Comparison of ENCODE assay signal across 1 fruit fly cellular context in genomic region chr3R:19211778-19212177, dm6.
TF ChIP-seq lines count a peak whose summit lies in the region.

Gene cry (plus strand): TSS chr3R:19212154.

TF ChIP-seq in whole organism, embryonic, 481 proteins besides CTCF, POLR2A, EP300 and RAD21 (continued from another document and continues in another):
- TF ChIP-seq Atf-2 (GFP tag; optimal IDR thresholded peaks at IDR 0.05; lab: Kevin White, UChicago) (peak; percentile 8), CG2202 (tag; optimal IDR thresholded peaks at IDR 0.05; lab: Kevin White, UChicago) (peak; percentile 45), fu2 (GFP tag; optimal IDR thresholded peaks at IDR 0.05; lab: Kevin White, UChicago) (no peak), CG1603 (tag; optimal IDR thresholded peaks at IDR 0.05; lab: Kevin White, UChicago) (peak; percentile 43), CG2889 (GFP tag; IDR thresholded peaks at IDR 0.05; lab: Robert Waterston, UW) (no peak), CG8281 (tag; optimal IDR thresholded peaks at IDR 0.05; lab: Kevin White, UChicago) (peak; percentile 3), Hr51 (GFP tag; optimal IDR thresholded peaks at IDR 0.05; lab: Kevin White, UChicago) (peak in 1 of 2 experiments; percentile 68), jing (GFP tag; optimal IDR thresholded peaks at IDR 0.05; lab: Kevin White, UChicago) (peak; percentile 25), zen2 (GFP tag; IDR thresholded peaks at IDR 0.05; lab: Robert Waterston, UW; ENCODE audit: partially characterized antibody) (no peak), CG30431 (GFP tag; optimal IDR thresholded peaks at IDR 0.05; lab: Kevin White, UChicago) (peak; percentile 31), tgo (GFP tag; IDR thresholded peaks at IDR 0.05; lab: Robert Waterston, UW) (peak; percentile 37; the same call in 1 of the 3 replicates), B-H1 (GFP tag; IDR thresholded peaks at IDR 0.05; lab: Robert Waterston, UW) (no peak; the same call in 2 of the 3 replicates), Hr39 (optimal IDR thresholded peaks at IDR 0.05; lab: Kevin White, UChicago) (no peak), twi (tag; optimal IDR thresholded peaks at IDR 0.05; lab: Kevin White, UChicago) (peak; percentile 76), CG1832 (GFP tag; optimal IDR thresholded peaks at IDR 0.05; lab: Kevin White, UChicago) (no peak), CG3407 (GFP tag; optimal IDR thresholded peaks at IDR 0.05; lab: Kevin White, UChicago) (peak; percentile 34), zfh1 (GFP tag; IDR thresholded peaks at IDR 0.05; lab: Robert Waterston, UW) (no peak), fd96Cb (tag; optimal IDR thresholded peaks at IDR 0.05; lab: Kevin White, UChicago) (peak; percentile 82), az2 (GFP tag; optimal IDR thresholded peaks at IDR 0.05; lab: Kevin White, UChicago) (peak; percentile 56), CG6654 (GFP tag; optimal IDR thresholded peaks at IDR 0.05; lab: Kevin White, UChicago) (peak; percentile 31), Awh (GFP tag; IDR thresholded peaks at IDR 0.05; lab: Robert Waterston, UW) (0 out of 2 replicates have a peak, but pooled peaks have one; percentile 6), CG4424 (GFP tag; optimal IDR thresholded peaks at IDR 0.05; lab: Kevin White, UChicago) (peak; percentile 75), CG11093 (GFP tag; IDR thresholded peaks at IDR 0.05; lab: Robert Waterston, UW) (no peak), CG31441 (GFP tag; IDR thresholded peaks at IDR 0.05; lab: Robert Waterston, UW) (peak; percentile 77; the same call in 1 of the 2 replicates), Asciz (GFP tag; optimal IDR thresholded peaks at IDR 0.05; lab: Kevin White, UChicago) (peak; percentile 26), Hsf (GFP tag; optimal IDR thresholded peaks at IDR 0.05; lab: Kevin White, UChicago) (peak; percentile 43), eve (GFP tag; optimal IDR thresholded peaks at IDR 0.05; lab: Kevin White, UChicago) (peak in 1 of 2 experiments; percentile 82), Ets65A (GFP tag; lab: Kevin White, UChicago) (peak; percentile 74), ato (GFP tag; IDR thresholded peaks at IDR 0.05; lab: Robert Waterston, UW; ENCODE audit: partially characterized antibody) (no peak), CG8388 (GFP tag; optimal IDR thresholded peaks at IDR 0.05; lab: Kevin White, UChicago) (peak; percentile 54), gsb-n (tag; optimal IDR thresholded peaks at IDR 0.05; lab: Kevin White, UChicago) (peak; percentile 40), bcd (GFP tag; optimal IDR thresholded peaks at IDR 0.05; lab: Kevin White, UChicago) (peak; percentile 51), CG5245 (GFP tag; optimal IDR thresholded peaks at IDR 0.05; lab: Kevin White, UChicago) (peak; percentile 16), inv (GFP tag; IDR thresholded peaks at IDR 0.05; lab: Robert Waterston, UW; ENCODE audit: partially characterized antibody) (no peak), vfl (GFP tag; optimal IDR thresholded peaks at IDR 0.05; lab: Kevin White, UChicago) (no peak), nom (GFP tag; optimal IDR thresholded peaks at IDR 0.05; lab: Kevin White, UChicago) (peak; percentile 80), gro (GFP tag; optimal IDR thresholded peaks at IDR 0.05; lab: Kevin White, UChicago) (no peak), CG6689 (GFP tag; IDR thresholded peaks at IDR 0.05; lab: Robert Waterston, UW) (peak; percentile 56; the same call in 1 of the 2 replicates), trem (tag; optimal IDR thresholded peaks at IDR 0.05; lab: Kevin White, UChicago) (peak; percentile 63), ci (GFP tag; IDR thresholded peaks at IDR 0.05; lab: Robert Waterston, UW) (no peak), danr (GFP tag; IDR thresholded peaks at IDR 0.05; lab: Robert Waterston, UW) (0 out of 2 replicates have a peak, but pooled peaks have one; percentile 12), D (optimal IDR thresholded peaks at IDR 0.05; lab: Kevin White, UChicago) (no peak), D (GFP tag; optimal IDR thresholded peaks at IDR 0.05; lab: Kevin White, UChicago) (peak; percentile 70), ewg (GFP tag; optimal IDR thresholded peaks at IDR 0.05; lab: Kevin White, UChicago) (peak; percentile 57), CG9727 (GFP tag; optimal IDR thresholded peaks at IDR 0.05; lab: Kevin White, UChicago) (peak; percentile 44), Eip74EF (GFP tag; optimal IDR thresholded peaks at IDR 0.05; lab: Kevin White, UChicago) (no peak), lab (GFP tag; optimal IDR thresholded peaks at IDR 0.05; lab: Kevin White, UChicago) (peak; percentile 56), lmd (GFP tag; IDR thresholded peaks at IDR 0.05; lab: Robert Waterston, UW) (peak; percentile 65), slou (GFP tag; optimal IDR thresholded peaks at IDR 0.05; lab: Kevin White, UChicago) (no peak), GATAe (GFP tag; conservative IDR thresholded peaks at IDR 0.05; lab: Robert Waterston, UW) (no peak), nmo (GFP tag; optimal IDR thresholded peaks at IDR 0.05; lab: Kevin White, UChicago) (peak; percentile 84), Lhr (GFP tag; optimal IDR thresholded peaks at IDR 0.05; lab: Kevin White, UChicago) (peak; percentile 50), crp (GFP tag; optimal IDR thresholded peaks at IDR 0.05; lab: Kevin White, UChicago) (no peak), chm (GFP tag; IDR thresholded peaks at IDR 0.05; lab: Robert Waterston, UW) (no peak), CG13424 (tag; optimal IDR thresholded peaks at IDR 0.05; lab: Kevin White, UChicago) (peak; percentile 68), sim (GFP tag; IDR thresholded peaks at IDR 0.05; lab: Robert Waterston, UW) (no peak), CG10431 (GFP tag; optimal IDR thresholded peaks at IDR 0.05; lab: Kevin White, UChicago) (peak; percentile 4), al (GFP tag; IDR thresholded peaks at IDR 0.05; lab: Robert Waterston, UW) (no peak), bbx (GFP tag; IDR thresholded peaks at IDR 0.05; lab: Robert Waterston, UW; ENCODE audit: partially characterized antibody) (no peak), HHEX (GFP tag; optimal IDR thresholded peaks at IDR 0.05; lab: Kevin White, UChicago) (peak; percentile 19), CG10979 (tag; optimal IDR thresholded peaks at IDR 0.05; lab: Kevin White, UChicago) (peak; percentile 84), CG1792 (GFP tag; optimal IDR thresholded peaks at IDR 0.05; lab: Kevin White, UChicago) (no peak), CG6791 (GFP tag; IDR thresholded peaks at IDR 0.05; lab: Robert Waterston, UW; ENCODE audit: partially characterized antibody) (no peak), CG12155 (GFP tag; optimal IDR thresholded peaks at IDR 0.05; lab: Kevin White, UChicago) (peak; percentile 5), CG9609 (GFP tag; optimal IDR thresholded peaks at IDR 0.05; lab: Kevin White, UChicago) (no peak), sob (GFP tag; IDR thresholded peaks at IDR 0.05; lab: Robert Waterston, UW) (no peak), CG34376 (GFP tag; optimal IDR thresholded peaks at IDR 0.05; lab: Kevin White, UChicago) (no peak), CG17385 (GFP tag; optimal IDR thresholded peaks at IDR 0.05; lab: Kevin White, UChicago) (peak; percentile 52), D19A (tag; optimal IDR thresholded peaks at IDR 0.05; lab: Kevin White, UChicago) (peak; percentile 62), CG32532 (GFP tag; IDR thresholded peaks at IDR 0.05; lab: Robert Waterston, UW) (no peak), Xbp1 (GFP tag; optimal IDR thresholded peaks at IDR 0.05; lab: Kevin White, UChicago) (peak; percentile 52), CG16815 (GFP tag; optimal IDR thresholded peaks at IDR 0.05; lab: Kevin White, UChicago) (peak; percentile 37), hkb (optimal IDR thresholded peaks at IDR 0.05; lab: Kevin White, UChicago) (no peak), hkb (GFP tag; IDR thresholded peaks at IDR 0.05; lab: Robert Waterston, UW) (no peak; the same call in 1 of the 2 replicates), CG31224 (GFP tag; IDR thresholded peaks at IDR 0.05; lab: Robert Waterston, UW) (no peak), CG10654 (GFP tag; optimal IDR thresholded peaks at IDR 0.05; lab: Kevin White, UChicago) (peak; percentile 2), CG32767 (GFP tag; IDR thresholded peaks at IDR 0.05; lab: Robert Waterston, UW) (peak; percentile 26; the same call in 1 of the 2 replicates), Usf (GFP tag; optimal IDR thresholded peaks at IDR 0.05; lab: Kevin White, UChicago) (peak; percentile 10), CG2678 (tag; optimal IDR thresholded peaks at IDR 0.05; lab: Kevin White, UChicago) (peak; percentile 73), croc (GFP tag; conservative IDR thresholded peaks at IDR 0.05; lab: Robert Waterston, UW) (peak; percentile 49; the same call in 1 of the 3 replicates), chinmo (GFP tag; IDR thresholded peaks at IDR 0.05; lab: Robert Waterston, UW; ENCODE audit: partially characterized antibody) (no peak), repo (GFP tag; optimal IDR thresholded peaks at IDR 0.05; lab: Kevin White, UChicago) (no peak), CG12104 (GFP tag; optimal IDR thresholded peaks at IDR 0.05; lab: Kevin White, UChicago) (peak; percentile 8), CG9215 (GFP tag; IDR thresholded peaks at IDR 0.05; lab: Robert Waterston, UW) (0 out of 2 replicates have a peak, but pooled peaks have one; percentile 14), gem (tag; optimal IDR thresholded peaks at IDR 0.05; lab: Kevin White, UChicago) (peak; percentile 83), Mad (GFP tag; optimal IDR thresholded peaks at IDR 0.05; lab: Kevin White, UChicago) (no peak), Hr3 (GFP tag; optimal IDR thresholded peaks at IDR 0.05; lab: Kevin White, UChicago) (peak; percentile 62), ind (GFP tag; optimal IDR thresholded peaks at IDR 0.05; lab: Kevin White, UChicago) (peak; percentile 34), unc-4 (GFP tag; IDR thresholded peaks at IDR 0.05; lab: Robert Waterston, UW; ENCODE audit: partially characterized antibody) (no peak), Ssrp (tag; optimal IDR thresholded peaks at IDR 0.05; lab: Kevin White, UChicago) (peak; percentile 79), CoRest (tag; optimal IDR thresholded peaks at IDR 0.05; lab: Kevin White, UChicago) (peak; percentile 76), grn (GFP tag; optimal IDR thresholded peaks at IDR 0.05; lab: Kevin White, UChicago) (no peak), CG18262 (tag; optimal IDR thresholded peaks at IDR 0.05; lab: Kevin White, UChicago) (peak; percentile 76), CG12659 (GFP tag; optimal IDR thresholded peaks at IDR 0.05; lab: Kevin White, UChicago) (peak; percentile 24), CG3995 (GFP tag; optimal IDR thresholded peaks at IDR 0.05; lab: Kevin White, UChicago) (no peak), Ets97D (GFP tag; optimal IDR thresholded peaks at IDR 0.05; lab: Kevin White, UChicago) (no peak), Sox102F (GFP tag; optimal IDR thresholded peaks at IDR 0.05; lab: Kevin White, UChicago) (peak; percentile 77), CG17802 (tag; optimal IDR thresholded peaks at IDR 0.05; lab: Kevin White, UChicago) (peak; percentile 26), CG18764 (GFP tag; optimal IDR thresholded peaks at IDR 0.05; lab: Kevin White, UChicago) (peak; percentile 28), Oli (tag; optimal IDR thresholded peaks at IDR 0.05; lab: Kevin White, UChicago) (peak; percentile 75), CG32772 (GFP tag; IDR thresholded peaks at IDR 0.05; lab: Robert Waterston, UW) (peak; percentile 52), CG42726 (GFP tag; IDR thresholded peaks at IDR 0.05; lab: Robert Waterston, UW; ENCODE audit: partially characterized antibody) (no peak), CG9437 (GFP tag; optimal IDR thresholded peaks at IDR 0.05; lab: Kevin White, UChicago) (peak; percentile 64), CG17359 (tag; optimal IDR thresholded peaks at IDR 0.05; lab: Kevin White, UChicago) (peak; percentile 63), NfI (GFP tag; optimal IDR thresholded peaks at IDR 0.05; lab: Kevin White, UChicago) (peak; percentile 36), CG9932 (GFP tag; IDR thresholded peaks at IDR 0.05; lab: Robert Waterston, UW) (no peak), CG15696 (tag; optimal IDR thresholded peaks at IDR 0.05; lab: Kevin White, UChicago) (peak; percentile 19), Sox100B (GFP tag; optimal IDR thresholded peaks at IDR 0.05; lab: Kevin White, UChicago) (peak; percentile 68), Bdp1 (GFP tag; optimal IDR thresholded peaks at IDR 0.05; lab: Kevin White, UChicago) (no peak), CG3847 (GFP tag; IDR thresholded peaks at IDR 0.05; lab: Robert Waterston, UW) (0 out of 2 replicates have a peak, but pooled peaks have one; percentile 11), Six4 (GFP tag; optimal IDR thresholded peaks at IDR 0.05; lab: Kevin White, UChicago) (peak; percentile 9), dmrt11E (tag; optimal IDR thresholded peaks at IDR 0.05; lab: Kevin White, UChicago) (peak; percentile 75), CG1529 (GFP tag; optimal IDR thresholded peaks at IDR 0.05; lab: Kevin White, UChicago) (peak; percentile 57), knrl (GFP tag; IDR thresholded peaks at IDR 0.05; lab: Robert Waterston, UW; ENCODE audit: partially characterized antibody) (no peak), CG11695 (GFP tag; IDR thresholded peaks at IDR 0.05; lab: Robert Waterston, UW) (0 out of 3 replicates have a peak, but pooled peaks have one; percentile 47), CG14965 (GFP tag; optimal IDR thresholded peaks at IDR 0.05; lab: Kevin White, UChicago; ENCODE audit: borderline replicate concordance) (no peak), CG15269 (tag; optimal IDR thresholded peaks at IDR 0.05; lab: Kevin White, UChicago) (peak; percentile 51), row (GFP tag; IDR thresholded peaks at IDR 0.05; lab: Robert Waterston, UW) (peak; percentile 43), cwo (GFP tag; optimal IDR thresholded peaks at IDR 0.05; lab: Kevin White, UChicago) (peak; percentile 4), Spps (tag; optimal IDR thresholded peaks at IDR 0.05; lab: Kevin White, UChicago) (peak; percentile 22), CG34422 (GFP tag; IDR thresholded peaks at IDR 0.05; lab: Robert Waterston, UW) (0 out of 3 replicates have a peak, but pooled peaks have one; percentile 35), dpn (GFP tag; optimal IDR thresholded peaks at IDR 0.05; lab: Kevin White, UChicago) (peak in 1 of 2 experiments; percentile 45), ranshi (GFP tag; IDR thresholded peaks at IDR 0.05; lab: Robert Waterston, UW) (no peak), CG10267 (tag; optimal IDR thresholded peaks at IDR 0.05; lab: Kevin White, UChicago) (peak; percentile 53), chif (GFP tag; optimal IDR thresholded peaks at IDR 0.05; lab: Kevin White, UChicago) (peak in 1 of 2 experiments; percentile 16), CG7786 (GFP tag; optimal IDR thresholded peaks at IDR 0.05; lab: Kevin White, UChicago) (no peak), sens (GFP tag; lab: Kevin White, UChicago) (peak; percentile 85), CG4282 (GFP tag; optimal IDR thresholded peaks at IDR 0.05; lab: Kevin White, UChicago) (no peak), wor (GFP tag; IDR thresholded peaks at IDR 0.05; lab: Robert Waterston, UW) (peak; percentile 53), Mes4 (GFP tag; optimal IDR thresholded peaks at IDR 0.05; lab: Kevin White, UChicago) (no peak)
